Fruit fly (Drosophila melanogaster) whole organism, pupa: ENCODE results near the gene Jasper.

ENCODE experiments used
- CG10348 ChIP-seq: fragments of 200-800 bp; sonication (Bioruptor generic); IDR thresholded peaks from 2 replicates; pipeline ENCODE4 v1.3.6; 2022; ENCODE audit warnings: missing biosample characterization, missing genetic modification characterization
- CG14655 ChIP-seq: fragments of 200-800 bp; sonication (Bioruptor generic); optimal IDR thresholded peaks from 3 replicates; lab custom pipeline; 2017; ENCODE audit warnings: mild to moderate bottlenecking, missing biosample characterization, missing genetic modification reagents, missing genetic modification characterization
- Pif1A ChIP-seq: fragments of 200-800 bp; sonication (Bioruptor generic); optimal IDR thresholded peaks from 3 replicates; lab custom pipeline; 2016; ENCODE audit warnings: missing biosample characterization, missing genetic modification characterization
- Pif1B ChIP-seq: fragments of 200-800 bp; sonication (Bioruptor generic); optimal IDR thresholded peaks from 3 replicates; lab custom pipeline; 2016; ENCODE audit warnings: missing biosample characterization, missing genetic modification characterization
- Snoo ChIP-seq: fragments of 200-800 bp; sonication (Bioruptor generic); optimal IDR thresholded peaks from 3 replicates; lab custom pipeline; 2017; ENCODE audit warnings: missing biosample characterization, mild to moderate bottlenecking, missing genetic modification characterization, inconsistent platforms

DNA sequence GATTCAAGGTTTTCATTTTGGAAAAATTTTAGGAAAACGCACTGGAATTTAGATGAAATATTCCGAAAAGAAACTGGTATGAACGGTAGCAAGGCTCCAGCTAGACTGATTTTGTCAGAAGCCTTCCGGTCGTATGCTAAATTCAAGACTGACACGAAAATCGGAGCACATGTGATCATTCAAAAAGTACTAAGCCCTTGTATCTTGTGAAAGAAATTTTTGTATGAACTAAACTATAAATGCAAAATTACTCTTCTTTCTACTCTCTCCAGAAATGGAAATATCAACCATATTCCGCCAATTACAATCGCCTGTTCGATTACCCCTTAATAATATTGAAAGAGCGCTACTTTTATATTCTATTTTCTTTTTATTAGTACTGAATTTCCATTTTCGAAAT lies 14.7 kb upstream of the Jasper start, which contains the start of gene ocn:
- TF ChIP-seq Snoo (tag; lab: Kevin White, UChicago) (no peak), Pif1A (no peak), Pif1B (GFP tag; lab: Kevin White, UChicago) (no peak), CG10348 (GFP tag; lab: Robert Waterston, UW) (no peak), CG14655 (GFP tag; lab: Kevin White, UChicago) (no peak)
